Worm (Caenorhabditis elegans): ENCODE data around the gene npp-24.

npp-24 gene

DNA sequence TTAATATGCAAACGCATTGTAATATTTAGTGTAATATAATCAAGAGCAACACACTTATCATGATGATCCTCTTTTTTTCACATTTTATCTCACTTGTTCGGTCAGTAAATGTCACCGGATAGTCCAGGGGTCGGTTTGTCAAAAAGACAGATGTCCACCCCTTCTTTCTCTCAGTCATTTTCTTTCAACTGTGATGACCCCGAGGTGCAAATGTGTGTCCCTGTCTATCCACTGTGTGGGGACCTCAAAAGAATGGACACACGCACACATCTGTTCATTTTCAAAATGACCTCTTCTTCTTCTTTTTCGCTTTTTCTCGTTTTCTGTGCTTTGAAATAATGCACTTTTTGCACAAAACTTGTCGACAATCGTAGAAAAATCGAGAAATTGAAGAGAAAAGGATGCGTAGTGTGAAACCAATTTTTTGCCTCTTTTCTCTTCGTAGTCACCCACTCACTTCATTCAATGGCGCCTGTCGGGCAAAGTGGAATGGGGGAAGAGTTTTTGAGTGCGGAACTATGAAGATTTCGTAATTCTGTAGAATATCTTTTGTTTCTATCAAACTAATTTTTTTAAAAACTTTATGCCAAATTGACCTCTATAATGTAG lies 41.9 kb upstream of the npp-24 start (continued):
- no peak for TF ChIP-seq pqm-1 (tag; optimal IDR thresholded peaks at IDR 0.05)
- no peak for TF ChIP-seq ceh-63 (GFP tag; optimal IDR thresholded peaks at IDR 0.05)
- no peak for TF ChIP-seq nhr-19 (GFP tag; conservative IDR thresholded peaks at IDR 0.05)
- no peak for TF ChIP-seq swsn-7 (tag; optimal IDR thresholded peaks at IDR 0.05)
- no peak for TF ChIP-seq fos-1 (tag; optimal IDR thresholded peaks at IDR 0.05)
- TF ChIP-seq isw-1 (GFP tag; IDR thresholded peaks at IDR 0.05), result no peak
- no peak for TF ChIP-seq tbx-2 (tag; optimal IDR thresholded peaks at IDR 0.05)
- no peak for TF ChIP-seq tlp-1 (tag; optimal IDR thresholded peaks at IDR 0.05)

DNA sequence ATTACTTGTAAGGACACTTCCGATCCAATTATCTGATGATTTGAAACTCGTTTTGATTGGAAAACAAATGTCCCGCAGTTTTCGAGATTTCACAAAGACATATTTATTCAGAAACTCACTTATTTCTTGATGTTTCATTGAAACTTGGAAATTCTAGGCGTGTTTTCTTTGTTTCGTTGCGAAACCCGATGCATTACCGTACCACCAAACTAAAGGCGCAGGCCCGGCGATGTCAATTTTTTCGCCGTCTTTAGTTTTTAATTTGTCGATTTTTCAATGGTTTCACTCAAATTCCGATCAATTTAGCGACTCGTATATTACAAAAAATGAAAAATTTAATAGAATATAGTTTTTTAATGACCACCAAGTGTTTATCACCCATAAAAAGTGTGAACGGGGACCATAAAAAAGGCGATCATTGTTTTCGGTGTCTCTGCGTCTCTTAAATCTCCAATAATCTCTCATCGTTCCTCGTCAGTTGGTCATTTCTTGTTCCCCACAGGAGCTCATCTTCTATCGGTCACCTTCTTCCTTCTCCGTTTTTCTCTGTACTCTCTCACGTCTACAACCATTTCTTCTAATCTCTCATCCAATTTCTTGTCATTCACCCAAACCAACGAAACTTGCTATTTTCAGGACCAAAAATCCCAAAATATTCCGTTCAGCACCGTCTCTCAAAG lies 39.8 kb upstream of the npp-24 start, which contains the start of gene clr-1:
clr-1 (plus strand) TSS at position 630 of the 680 bp plus-strand sequence.
- TF ChIP-seq lin-14 (GFP tag; optimal IDR thresholded peaks at IDR 0.05), result peak; percentile 20
- no peak for TF ChIP-seq efl-1 (optimal IDR thresholded peaks at IDR 0.05)
- TF ChIP-seq efl-1 (GFP tag; optimal IDR thresholded peaks at IDR 0.05 in 1 of 2), result peak in 1 of 2 experiments; percentile 34
- TF ChIP-seq ceh-82 (tag; optimal IDR thresholded peaks at IDR 0.05), result no peak
- no peak for TF ChIP-seq Y116A8C.19 (tag; optimal IDR thresholded peaks at IDR 0.05; ENCODE audit: borderline replicate concordance)
- TF ChIP-seq hlh-4 (tag; optimal IDR thresholded peaks at IDR 0.05), result no peak
- no peak for TF ChIP-seq isw-1 (GFP tag; IDR thresholded peaks at IDR 0.05)
- no peak for TF ChIP-seq ceh-88 (GFP tag; IDR thresholded peaks at IDR 0.05)
- TF ChIP-seq aly-2 (tag; optimal IDR thresholded peaks at IDR 0.05), result no peak
- TF ChIP-seq ceh-8 (GFP tag; optimal IDR thresholded peaks at IDR 0.05), result no peak
- no peak for TF ChIP-seq nhr-71 (tag; optimal IDR thresholded peaks at IDR 0.05)
- no peak for TF ChIP-seq fkh-8 (tag; optimal IDR thresholded peaks at IDR 0.05)
- no peak for TF ChIP-seq hlh-17 (GFP tag; optimal IDR thresholded peaks at IDR 0.05; ENCODE audit: borderline replicate concordance)
- TF ChIP-seq rnt-1 (tag; optimal IDR thresholded peaks at IDR 0.05), result peak; percentile 39
- TF ChIP-seq lsy-2 (tag; optimal IDR thresholded peaks at IDR 0.05), result no peak
- peak; percentile 8 for TF ChIP-seq nhr-85 (tag)

- TF ChIP-seq jun-1 (tag; optimal IDR thresholded peaks at IDR 0.05), result peak; percentile 58
- TF ChIP-seq C04F5.9 (tag; optimal IDR thresholded peaks at IDR 0.05), result peak; percentile 4
- no peak for TF ChIP-seq nhr-28 (tag; optimal IDR thresholded peaks at IDR 0.05)
- TF ChIP-seq aly-2 (tag; optimal IDR thresholded peaks at IDR 0.05), result peak; percentile 24
- no peak for TF ChIP-seq pag-3 (tag; optimal IDR thresholded peaks at IDR 0.05; ENCODE audit: borderline replicate concordance, insufficient read depth)
- TF ChIP-seq unc-98 (GFP tag; IDR thresholded peaks at IDR 0.05), result no peak
- TF ChIP-seq lin-15B (tag; optimal IDR thresholded peaks at IDR 0.05), result peak; percentile 31
- no peak for TF ChIP-seq nhr-12 (tag; optimal IDR thresholded peaks at IDR 0.05)
- peak in 1 of 2 experiments; percentile 28 for TF ChIP-seq mdl-1 (tag; optimal IDR thresholded peaks at IDR 0.05)
- TF ChIP-seq nhr-77 (tag; optimal IDR thresholded peaks at IDR 0.05), result peak; percentile 37
- peak; percentile 81 for TF ChIP-seq nhr-71 (tag; optimal IDR thresholded peaks at IDR 0.05)
- TF ChIP-seq dsc-1 (tag; optimal IDR thresholded peaks at IDR 0.05), result peak; percentile 59
- TF ChIP-seq elt-2 (tag; optimal IDR thresholded peaks at IDR 0.05), result peak; percentile 61
- TF ChIP-seq blmp-1 (tag; optimal IDR thresholded peaks at IDR 0.05), result peak; percentile 59
- no peak for TF ChIP-seq hpl-2 (GFP tag; optimal IDR thresholded peaks at IDR 0.05)
- peak; percentile 80 for TF ChIP-seq snu-23 (GFP tag; optimal IDR thresholded peaks at IDR 0.05)
- TF ChIP-seq C16A3.4 (tag; optimal IDR thresholded peaks at IDR 0.05), result peak; percentile 80
- peak; percentile 98 for TF ChIP-seq F16B12.6 (tag; optimal IDR thresholded peaks at IDR 0.05)
- peak; percentile 58 for TF ChIP-seq unc-86 (tag; optimal IDR thresholded peaks at IDR 0.05)
- TF ChIP-seq skn-1 (tag; optimal IDR thresholded peaks at IDR 0.05), result peak; percentile 52
- peak; percentile 32 for TF ChIP-seq lin-13 (GFP tag; optimal IDR thresholded peaks at IDR 0.05)
- TF ChIP-seq fos-1 (tag; optimal IDR thresholded peaks at IDR 0.05), result peak; percentile 45
- TF ChIP-seq ceh-63 (GFP tag; optimal IDR thresholded peaks at IDR 0.05), result no peak
- TF ChIP-seq unc-130 (tag; optimal IDR thresholded peaks at IDR 0.05), result peak; percentile 58
- TF ChIP-seq unc-62 (GFP tag; optimal IDR thresholded peaks at IDR 0.05), result no peak
- peak; percentile 67 for TF ChIP-seq xbp-1 (tag; optimal IDR thresholded peaks at IDR 0.05)
- TF ChIP-seq nhr-90 (tag; optimal IDR thresholded peaks at IDR 0.05; ENCODE audit: poor library complexity), result peak; percentile 64
- no peak for TF ChIP-seq nhr-84 (tag; optimal IDR thresholded peaks at IDR 0.05)
- TF ChIP-seq efl-1 (optimal IDR thresholded peaks at IDR 0.05), result peak; percentile 94 to 98
- peak; percentile 99 to 100 for TF ChIP-seq efl-1 (GFP tag; optimal IDR thresholded peaks at IDR 0.05 in 1 of 2)
- peak; percentile 41 for TF ChIP-seq lin-39 (tag; optimal IDR thresholded peaks at IDR 0.05)
Measured at ce11 chrII:5473946-5474423, 31.7 kb upstream of the npp-24 start, which contains the start of gene mrps-16. mrps-16 (plus strand) TSS chrII:5474373.
